Worm (Caenorhabditis elegans) whole organism, L4 larva: ENCODE measurements around the gene Y51H4A.941.

ENCODE experiments used
- daf-16 ChIP-seq, 3 experiments: sonication (generic microtip); optimal IDR thresholded peaks; 2 replicates each; lab custom pipeline; 2016 to 2017; ENCODE audit warnings: missing genetic modification characterization in 3 of 3, missing genetic modification reagents in 3 of 3, mild to moderate bottlenecking in 2 of 3, missing compliant biosample characterization in 2 of 3, missing biosample characterization in 1 of 3, moderate library complexity in 1 of 3
- fkh-10 ChIP-seq: fragments of 150-350 bp; optimal IDR thresholded peaks from 2 replicates; lab custom pipeline; 2014; ENCODE audit warnings: missing biosample characterization, missing genetic modification reagents, missing genetic modification characterization
- hlh-30 ChIP-seq: sonication (generic microtip); optimal IDR thresholded peaks from 2 replicates; lab custom pipeline; 2017; ENCODE audit warnings: antibody characterized with exemption, mild to moderate bottlenecking, missing genetic modification characterization, missing compliant biosample characterization; ENCODE audit not compliant: insufficient read depth
- mdl-1 ChIP-seq, 2 experiments: fragments of 150-350 bp in 1 of 2; sonication (generic microtip) in 1 of 2; optimal IDR thresholded peaks; 2 replicates each; lab custom pipeline; 2014 to 2017; ENCODE audit warnings: missing biosample characterization in 2 of 2, missing genetic modification characterization in 2 of 2
- mep-1 ChIP-seq: fragments of 150-350 bp; sonication (generic microtip); optimal IDR thresholded peaks from 3 replicates; lab custom pipeline; 2014; ENCODE audit warnings: missing biosample characterization, missing genetic modification characterization
- nhr-41 ChIP-seq: fragments of 200-800 bp; sonication (Bioruptor generic); IDR thresholded peaks from 2 replicates; pipeline ENCODE4 v1.3.6; 2022; ENCODE audit warnings: missing genetic modification reagents, missing genetic modification characterization, missing compliant biosample characterization
- ztf-11 ChIP-seq: fragments of 150-350 bp; optimal IDR thresholded peaks from 2 replicates; lab custom pipeline; 2014; ENCODE audit warnings: missing biosample characterization, missing genetic modification characterization

ce11 chrIV:16709713-16710112, 15.2 kb upstream of the Y51H4A.941 start:
- TF ChIP-seq mdl-1 (tag; optimal IDR thresholded peaks at IDR 0.05; lab: Kevin White, UChicago), result no peak
- no peak for TF ChIP-seq mep-1 (tag; lab: Kevin White, UChicago)
- TF ChIP-seq nhr-41, result no peak
- no peak for TF ChIP-seq fkh-10 (GFP tag; lab: Kevin White, UChicago)
- TF ChIP-seq daf-16 (GFP tag; optimal IDR thresholded peaks at IDR 0.05; lab: Kevin White, UChicago), result no peak
- no peak for TF ChIP-seq daf-16 (tag; optimal IDR thresholded peaks at IDR 0.05; lab: Kevin White, UChicago)
- TF ChIP-seq ztf-11 (tag; lab: Kevin White, UChicago), result no peak
- no peak for TF ChIP-seq hlh-30 (tag; lab: Kevin White, UChicago)
